Worm (Caenorhabditis elegans) whole organism, L4 larva: ENCODE results near the gene F47B7.3.

Source experiments
- F10B5.3 ChIP-seq: sonication (generic microtip); optimal IDR thresholded peaks from 2 replicates; lab custom pipeline; 2016; ENCODE audit warnings: mild to moderate bottlenecking, missing genetic modification characterization, missing compliant biosample characterization
- F37D6.2 ChIP-seq: sonication (generic microtip); optimal IDR thresholded peaks from 2 replicates; lab custom pipeline; 2016; ENCODE audit warnings: mild to moderate bottlenecking, missing genetic modification characterization, missing compliant biosample characterization
- R02D3.7 ChIP-seq: fragments of 150-350 bp; sonication (generic microtip); optimal IDR thresholded peaks from 3 replicates; lab custom pipeline; 2014; ENCODE audit warnings: missing biosample characterization, missing genetic modification characterization
- T26A8.4 ChIP-seq: fragments of 200-800 bp; sonication (Bioruptor generic); IDR thresholded peaks from 2 replicates; pipeline ENCODE4 v1.3.6; 2022; ENCODE audit warnings: missing genetic modification characterization, missing compliant biosample characterization
- aha-1 ChIP-seq: fragments of 150-350 bp; peaks from one replicate; lab custom pipeline; 2014; ENCODE audit warnings: missing biosample characterization, missing genetic modification characterization
- ceh-20 ChIP-seq: fragments of 200-800 bp; sonication (Bioruptor generic); IDR thresholded peaks from 2 replicates; pipeline ENCODE4 v1.3.6; 2022; ENCODE audit warnings: missing genetic modification reagents, missing genetic modification characterization, missing compliant biosample characterization
- ceh-44 ChIP-seq: fragments of 200-800 bp; sonication (Bioruptor generic); IDR thresholded peaks from 2 replicates; pipeline ENCODE4 v1.3.6; 2022; ENCODE audit warnings: missing genetic modification reagents, missing genetic modification characterization, missing compliant biosample characterization
- daf-16 ChIP-seq, 3 experiments: sonication (generic microtip); optimal IDR thresholded peaks; 2 replicates each; lab custom pipeline; 2016 to 2017; ENCODE audit warnings: missing genetic modification characterization in 3 of 3, missing genetic modification reagents in 3 of 3, mild to moderate bottlenecking in 2 of 3, missing compliant biosample characterization in 2 of 3, missing biosample characterization in 1 of 3, moderate library complexity in 1 of 3
- dmd-6 ChIP-seq: fragments of 200-800 bp; sonication (Bioruptor generic); IDR thresholded peaks from 2 replicates; pipeline ENCODE4 v1.3.6; 2022; ENCODE audit warnings: missing genetic modification reagents, missing genetic modification characterization, missing compliant biosample characterization
- dmd-8 ChIP-seq: fragments of 200-800 bp; sonication (Bioruptor generic); IDR thresholded peaks from 2 replicates; pipeline ENCODE4 v1.3.6; 2022; ENCODE audit warnings: missing genetic modification characterization, missing compliant biosample characterization
- dmd-9 ChIP-seq: fragments of 200-800 bp; sonication (Bioruptor generic); IDR thresholded peaks from 2 replicates; pipeline ENCODE4 v1.3.6; 2022; ENCODE audit warnings: missing genetic modification reagents, missing genetic modification characterization, missing compliant biosample characterization
- duxl-1 ChIP-seq: sonication (generic microtip); optimal IDR thresholded peaks from 2 replicates; lab custom pipeline; 2016; ENCODE audit warnings: mild to moderate bottlenecking, missing genetic modification characterization, moderate library complexity, missing compliant biosample characterization; ENCODE audit not compliant: poor library complexity
- dve-1 ChIP-seq: sonication (generic microtip); optimal IDR thresholded peaks from 2 replicates; lab custom pipeline; 2017; ENCODE audit warnings: antibody characterized with exemption, mild to moderate bottlenecking, missing genetic modification characterization, missing compliant biosample characterization; ENCODE audit not compliant: insufficient read depth
- egl-43 ChIP-seq: fragments of 200-800 bp; sonication (Bioruptor generic); IDR thresholded peaks from 2 replicates; pipeline ENCODE4 v1.3.6; 2022; ENCODE audit warnings: missing genetic modification reagents, missing genetic modification characterization, missing compliant biosample characterization
- fkh-10 ChIP-seq: fragments of 150-350 bp; optimal IDR thresholded peaks from 2 replicates; lab custom pipeline; 2014; ENCODE audit warnings: missing biosample characterization, missing genetic modification reagents, missing genetic modification characterization
- hlh-11 ChIP-seq: fragments of 200-800 bp; sonication (Bioruptor generic); optimal IDR thresholded peaks from 2 replicates; lab custom pipeline; 2018; ENCODE audit warnings: mild to moderate bottlenecking, missing genetic modification characterization, missing compliant biosample characterization
- hlh-30 ChIP-seq: sonication (generic microtip); optimal IDR thresholded peaks from 2 replicates; lab custom pipeline; 2017; ENCODE audit warnings: antibody characterized with exemption, mild to moderate bottlenecking, missing genetic modification characterization, missing compliant biosample characterization; ENCODE audit not compliant: insufficient read depth
- hmg-1.1 ChIP-seq: fragments of 200-800 bp; sonication (Bioruptor generic); IDR thresholded peaks from 2 replicates; pipeline ENCODE4 v1.3.6; 2022; ENCODE audit warnings: missing genetic modification reagents, missing genetic modification characterization, missing compliant biosample characterization
- lin-13 ChIP-seq: fragments of 150-350 bp; optimal IDR thresholded peaks from 2 replicates; lab custom pipeline; 2014; ENCODE audit warnings: missing biosample characterization, missing genetic modification reagents, missing genetic modification characterization
- lin-15B ChIP-seq: fragments of 150-350 bp; sonication (generic microtip); optimal IDR thresholded peaks from 3 replicates; lab custom pipeline; 2014; ENCODE audit warnings: missing biosample characterization, missing genetic modification characterization
- mdl-1 ChIP-seq, 2 experiments: fragments of 150-350 bp in 1 of 2; sonication (generic microtip) in 1 of 2; optimal IDR thresholded peaks; 2 replicates each; lab custom pipeline; 2014 to 2017; ENCODE audit warnings: missing biosample characterization in 2 of 2, missing genetic modification characterization in 2 of 2
- mep-1 ChIP-seq: fragments of 150-350 bp; sonication (generic microtip); optimal IDR thresholded peaks from 3 replicates; lab custom pipeline; 2014; ENCODE audit warnings: missing biosample characterization, missing genetic modification characterization
- nhr-28 ChIP-seq: fragments of 150-350 bp; optimal IDR thresholded peaks from 2 replicates; lab custom pipeline; 2014; ENCODE audit warnings: missing biosample characterization, missing genetic modification characterization
- nhr-48 ChIP-seq: sonication (generic microtip); optimal IDR thresholded peaks from 2 replicates; lab custom pipeline; 2016; ENCODE audit warnings: mild to moderate bottlenecking, missing genetic modification characterization, missing compliant biosample characterization
- nhr-77 ChIP-seq: fragments of 150-350 bp; optimal IDR thresholded peaks from 2 replicates; lab custom pipeline; 2014; ENCODE audit warnings: missing biosample characterization, missing genetic modification characterization
- pha-4 ChIP-seq, 2 experiments: fragments of 150-350 bp in 1 of 2; fragments of 200-800 bp in 1 of 2; sonication (Bioruptor generic) in 1 of 2; IDR thresholded peaks in 1 of 2; optimal IDR thresholded peaks in 1 of 2; 2 replicates each; pipeline versions ENCODE4 v1.3.6 to Lab custom; 2014 to 2022; ENCODE audit warnings: missing genetic modification characterization in 2 of 2, missing genetic modification reagents in 2 of 2, missing biosample characterization in 1 of 2, missing compliant biosample characterization in 1 of 2
- rbr-2 ChIP-seq: sonication (generic microtip); optimal IDR thresholded peaks from 2 replicates; lab custom pipeline; 2016; ENCODE audit warnings: missing genotype, missing genetic modification characterization, missing compliant biosample characterization
- set-16 ChIP-seq: fragments of 200-800 bp; sonication (Bioruptor generic); IDR thresholded peaks from 2 replicates; pipeline ENCODE4 v1.3.6; 2022; ENCODE audit warnings: missing genetic modification reagents, missing genetic modification characterization, missing compliant biosample characterization
- spr-1 ChIP-seq: sonication (generic microtip); optimal IDR thresholded peaks from 2 replicates; lab custom pipeline; 2016; ENCODE audit warnings: mild to moderate bottlenecking, missing genetic modification characterization, missing compliant biosample characterization
- spr-3 ChIP-seq: fragments of 200-800 bp; sonication (Bioruptor generic); optimal IDR thresholded peaks from 2 replicates; lab custom pipeline; 2018; ENCODE audit warnings: mild to moderate bottlenecking, missing genetic modification characterization, missing compliant biosample characterization
- unc-39 ChIP-seq: sonication (generic microtip); optimal IDR thresholded peaks from 2 replicates; lab custom pipeline; 2017; ENCODE audit warnings: missing biosample characterization, missing genetic modification characterization
- unc-62 ChIP-seq, 3 experiments: fragments of 150-350 bp in 1 of 3; sonication (generic microtip); optimal IDR thresholded peaks in 2 of 3; peaks in 1 of 3; 1 replicate in 1 of 3; 2 replicates in 2 of 3; lab custom pipeline; 2014 to 2017; ENCODE audit warnings: missing biosample characterization in 3 of 3, missing genetic modification characterization in 3 of 3, missing genetic modification reagents in 3 of 3, missing genotype in 1 of 3
- zip-11 ChIP-seq: fragments of 200-800 bp; sonication (Bioruptor generic); IDR thresholded peaks from 2 replicates; pipeline ENCODE4 v1.3.6; 2022; ENCODE audit warnings: missing genetic modification characterization, missing compliant biosample characterization
- zip-2 ChIP-seq: fragments of 150-350 bp; optimal IDR thresholded peaks from 2 replicates; lab custom pipeline; 2014; ENCODE audit warnings: missing biosample characterization, missing genetic modification characterization
- ztf-11 ChIP-seq: fragments of 150-350 bp; optimal IDR thresholded peaks from 2 replicates; lab custom pipeline; 2014; ENCODE audit warnings: missing biosample characterization, missing genetic modification characterization

Gene F47B7.3

DNA sequence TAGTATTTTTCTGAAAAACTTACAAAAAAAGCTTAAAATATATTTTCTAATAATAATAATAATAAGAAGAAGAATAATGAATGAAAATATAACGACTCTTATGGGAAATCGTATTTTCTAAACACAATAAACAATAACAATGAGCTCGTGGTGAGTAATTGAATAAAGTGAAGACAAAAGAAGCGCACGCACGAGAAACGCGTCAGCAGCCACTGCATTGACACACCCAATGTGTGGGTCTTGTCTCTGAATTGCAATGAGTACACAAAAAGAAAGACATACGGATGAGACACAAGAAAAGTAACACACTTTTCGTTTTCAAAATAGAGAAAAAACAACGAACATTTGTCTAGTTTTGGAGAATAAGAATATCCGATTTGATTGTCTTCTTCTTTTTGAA lies 39.1 kb upstream of the F47B7.3 start, which contains the start of gene F35A5.8 (continued):
- TF ChIP-seq duxl-1 (tag; lab: Kevin White, UChicago) (peak; percentile 61), spr-3 (no peak), spr-1 (peak; percentile 16), T26A8.4 (GFP tag; lab: Robert Waterston, UW) (peak; percentile 71), hlh-30 (tag; lab: Kevin White, UChicago) (peak; percentile 63), nhr-77 (tag; lab: Kevin White, UChicago) (peak; percentile 25), zip-2 (tag; lab: Kevin White, UChicago) (no peak), pha-4 (GFP tag; IDR thresholded peaks at IDR 0.05; lab: Robert Waterston, UW) (no peak), pha-4 (tag; optimal IDR thresholded peaks at IDR 0.05; lab: Kevin White, UChicago) (peak; percentile 89), hlh-11 (tag; lab: Kevin White, UChicago) (peak; percentile 74), dmd-6 (peak; percentile 48), F37D6.2 (tag; lab: Kevin White, UChicago) (no peak), egl-43 (GFP tag; lab: Robert Waterston, UW) (no peak), nhr-28 (tag; lab: Kevin White, UChicago) (peak; percentile 58), rbr-2 (peak; percentile 76), ceh-44 (no peak), dmd-9 (GFP tag; lab: Robert Waterston, UW) (0 out of 2 replicates have a peak, but pooled peaks have one; percentile 45), mdl-1 (tag; optimal IDR thresholded peaks at IDR 0.05; lab: Kevin White, UChicago) (peak in 1 of 2 experiments; percentile 48), unc-62 (GFP tag; optimal IDR thresholded peaks at IDR 0.05 in 1 of 2; lab: Kevin White, UChicago) (peak in 1 of 2 experiments; percentile 95), unc-62 (tag; optimal IDR thresholded peaks at IDR 0.05; lab: Kevin White, UChicago) (no peak), zip-11 (GFP tag; lab: Robert Waterston, UW) (no peak), daf-16 (GFP tag; optimal IDR thresholded peaks at IDR 0.05; lab: Kevin White, UChicago) (peak in 1 of 2 experiments; percentile 80), daf-16 (tag; optimal IDR thresholded peaks at IDR 0.05; lab: Kevin White, UChicago) (peak; percentile 63), nhr-48 (peak; percentile 34), lin-13 (GFP tag; lab: Kevin White, UChicago) (peak; percentile 72), F10B5.3 (tag; lab: Kevin White, UChicago) (peak; percentile 61)

ce11 chrX:3802743-3803142 lies 38.5 kb upstream of the F47B7.3 start:
- TF ChIP-seq set-16 (GFP tag; lab: Robert Waterston, UW) (peak; percentile 42), rbr-2 (peak; percentile 24), hmg-1.1 (peak; percentile 61), aha-1 (peak; percentile 95), R02D3.7 (tag; lab: Kevin White, UChicago) (no peak), ceh-20 (GFP tag; lab: Robert Waterston, UW) (peak; percentile 70), ztf-11 (no peak), fkh-10 (GFP tag; lab: Kevin White, UChicago) (peak; percentile 3), ceh-44 (no peak), mep-1 (tag; lab: Kevin White, UChicago) (peak; percentile 31), T26A8.4 (GFP tag; lab: Robert Waterston, UW) (no peak)
- TF ChIP-seq, all 104 proteins: peak for 7

ce11 chrX:3798288-3798687 lies 34.1 kb upstream of the F47B7.3 start:
- TF ChIP-seq dmd-8 (GFP tag; lab: Robert Waterston, UW) (no peak), set-16 (GFP tag; lab: Robert Waterston, UW) (peak; percentile 64)

DNA sequence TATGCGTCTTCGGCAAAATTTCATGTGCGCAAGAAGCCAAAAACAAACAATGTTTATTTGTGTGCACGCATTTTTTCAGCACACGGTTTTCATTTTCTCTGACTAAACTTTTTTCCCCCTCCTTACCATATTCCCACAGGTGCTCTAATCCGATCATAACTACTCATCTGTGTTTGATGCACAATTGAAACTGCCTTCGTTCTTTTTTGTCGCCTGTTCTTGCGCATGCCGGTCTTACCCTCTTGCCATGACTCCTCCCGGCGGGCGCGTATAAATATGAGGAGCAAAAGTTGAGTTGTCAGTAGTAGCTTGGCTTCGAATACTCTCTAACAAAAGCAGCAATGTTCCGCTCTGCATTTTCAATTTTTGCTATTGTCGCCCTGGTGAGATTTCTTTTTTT lies 33.7 kb upstream of the F47B7.3 start, which contains the start of gene abu-10:
Gene abu-10 (plus strand): TSS at position 301 of the 400 bp plus-strand sequence.
- no peak for TF ChIP-seq R02D3.7 (tag; lab: Kevin White, UChicago)
- TF ChIP-seq unc-62 (GFP tag; optimal IDR thresholded peaks at IDR 0.05 in 1 of 2; lab: Kevin White, UChicago): no peak
- no peak for TF ChIP-seq unc-62 (tag; optimal IDR thresholded peaks at IDR 0.05; lab: Kevin White, UChicago)
- TF ChIP-seq lin-15B (tag; lab: Kevin White, UChicago): no peak
- TF ChIP-seq unc-39 (tag; lab: Kevin White, UChicago): no peak
- no peak for TF ChIP-seq dve-1 (tag; lab: Kevin White, UChicago)
